Fruit fly (Drosophila melanogaster) whole organism, adult: ENCODE measurements around the gene RabX4.

Experiments
- CG11617 ChIP-seq: fragments of 200-800 bp; sonication (Bioruptor generic); optimal IDR thresholded peaks from 2 replicates; lab custom pipeline; 2017; ENCODE audit warnings: mild to moderate bottlenecking, missing biosample characterization, missing genetic modification reagents, missing genetic modification characterization
- CG12768 ChIP-seq: fragments of 200-800 bp; sonication (Bioruptor generic); optimal IDR thresholded peaks from 2 replicates; lab custom pipeline; 2017; ENCODE audit warnings: missing biosample characterization, missing genetic modification characterization, mild to moderate bottlenecking, moderate library complexity, missing genetic modification reagents
- CG14711 ChIP-seq: fragments of 200-800 bp; sonication (Bioruptor generic); optimal IDR thresholded peaks from 2 replicates; lab custom pipeline; 2018; ENCODE audit warnings: missing biosample characterization, mild to moderate bottlenecking, missing genetic modification characterization, moderate library complexity
- CG1620 ChIP-seq: fragments of 200-800 bp; sonication (Bioruptor generic); optimal IDR thresholded peaks from 2 replicates; lab custom pipeline; 2016; ENCODE audit warnings: missing biosample characterization, missing genetic modification characterization
- CG33017 ChIP-seq: fragments of 200-800 bp; sonication (Bioruptor generic); optimal IDR thresholded peaks from 2 replicates; lab custom pipeline; 2018; ENCODE audit warnings: missing biosample characterization, mild to moderate bottlenecking, missing genetic modification characterization, moderate library complexity
- CG5204 ChIP-seq: fragments of 200-800 bp; sonication (Bioruptor generic); optimal IDR thresholded peaks from 2 replicates; lab custom pipeline; 2016; ENCODE audit warnings: missing biosample characterization, missing genetic modification characterization
- CG7045 ChIP-seq: fragments of 200-800 bp; sonication (Bioruptor generic); optimal IDR thresholded peaks from 2 replicates; lab custom pipeline; 2017; ENCODE audit warnings: missing biosample characterization, mild to moderate bottlenecking, missing genetic modification characterization
- CG7101 ChIP-seq: fragments of 200-800 bp; sonication (Bioruptor generic); optimal IDR thresholded peaks from 2 replicates; lab custom pipeline; 2018; ENCODE audit warnings: missing biosample characterization, mild to moderate bottlenecking, missing genetic modification characterization, moderate library complexity
- Clk ChIP-seq: fragments of 200-800 bp; sonication (Bioruptor generic); optimal IDR thresholded peaks from 2 replicates; lab custom pipeline; 2017; ENCODE audit warnings: missing biosample characterization, missing genetic modification characterization
- Crg-1 ChIP-seq: fragments of 200-800 bp; sonication (Bioruptor generic); optimal IDR thresholded peaks from 2 replicates; lab custom pipeline; 2016; ENCODE audit warnings: missing biosample characterization, missing genetic modification characterization
- Hr96 ChIP-seq: fragments of 200-800 bp; sonication (Bioruptor generic); optimal IDR thresholded peaks from 2 replicates; lab custom pipeline; 2016; ENCODE audit warnings: missing biosample characterization, missing genetic modification characterization
- Mnt ChIP-seq: fragments of 200-800 bp; sonication (Bioruptor generic); optimal IDR thresholded peaks from 2 replicates; lab custom pipeline; 2016; ENCODE audit warnings: missing biosample characterization, mild to moderate bottlenecking, missing genetic modification characterization
- bab1 ChIP-seq: fragments of 200-800 bp; sonication (Bioruptor generic); optimal IDR thresholded peaks from 3 replicates; lab custom pipeline; 2019; ENCODE audit warnings: missing biosample characterization, mild to moderate bottlenecking, missing genetic modification characterization, moderate library complexity
- cic ChIP-seq: fragments of 200-800 bp; sonication (Bioruptor generic); optimal IDR thresholded peaks from 2 replicates; lab custom pipeline; 2017; ENCODE audit warnings: missing biosample characterization, mild to moderate bottlenecking, missing genetic modification characterization, moderate library complexity
- cnc ChIP-seq, 2 experiments: fragments of >200 bp; optimal IDR thresholded peaks; 2 replicates each; lab custom pipeline; 2017
- kay ChIP-seq: fragments of 200-800 bp; sonication (Bioruptor generic); peaks from one replicate; lab custom pipeline; 2016; ENCODE audit warnings: missing biosample characterization, missing genetic modification characterization, borderline replicate concordance
- ovo ChIP-seq: fragments of 200-800 bp; sonication (Bioruptor generic); optimal IDR thresholded peaks from 2 replicates; lab custom pipeline; 2016; ENCODE audit warnings: missing biosample characterization, missing genetic modification characterization
- pad ChIP-seq: fragments of 200-800 bp; sonication (Bioruptor generic); optimal IDR thresholded peaks from 3 replicates; lab custom pipeline; 2017; ENCODE audit warnings: missing biosample characterization, missing genetic modification characterization, mild to moderate bottlenecking, moderate library complexity, missing genetic modification reagents
- tj ChIP-seq: fragments of 200-800 bp; sonication (Bioruptor generic); optimal IDR thresholded peaks from 3 replicates; lab custom pipeline; 2017; ENCODE audit warnings: missing biosample characterization, mild to moderate bottlenecking, missing genetic modification characterization, moderate library complexity
- toe ChIP-seq: fragments of 200-800 bp; sonication (Bioruptor generic); optimal IDR thresholded peaks from 2 replicates; lab custom pipeline; 2016; ENCODE audit warnings: missing biosample characterization, missing genetic modification characterization

Gene RabX4

dm6 chr3R:24825548-24825947 lies 2.7 kb downstream of the RabX4 start, which contains the start of gene niki:
Gene niki, minus strand, starts transcription at chr3R:24825648.
- TF ChIP-seq tj (GFP tag; lab: Kevin White, UChicago) (no peak), CG7045 (GFP tag; lab: Kevin White, UChicago) (no peak), Clk (GFP tag; lab: Kevin White, UChicago) (no peak), cnc (optimal IDR thresholded peaks at IDR 0.05; lab: Kevin White, UChicago) (no peak), toe (no peak), cic (GFP tag; lab: Kevin White, UChicago) (no peak), CG7101 (no peak), pad (GFP tag; lab: Kevin White, UChicago) (no peak), CG33017 (no peak), ovo (no peak), CG5204 (GFP tag; lab: Kevin White, UChicago) (no peak), kay (GFP tag; lab: Kevin White, UChicago) (no peak), CG12768 (GFP tag; lab: Kevin White, UChicago) (no peak), Hr96 (no peak)

- TF ChIP-seq CG14711 (no peak), CG12768 (GFP tag; lab: Kevin White, UChicago) (no peak), ovo (no peak), bab1 (GFP tag; lab: Kevin White, UChicago) (no peak), CG1620 (GFP tag; lab: Kevin White, UChicago) (no peak), kay (GFP tag; lab: Kevin White, UChicago) (no peak), pad (GFP tag; lab: Kevin White, UChicago) (no peak)
Observed at dm6 chr3R:24823061-24823460, 5.1 kb downstream of the RabX4 start.

dm6 chr3R:24816993-24817854 lies 11.0 kb downstream of the RabX4 start, which contains the start of the genes CG5808 and Saf-B:
Gene CG5808, minus strand, starts transcription at chr3R:24817007.
Gene Saf-B, plus strand, starts transcription at chr3R:24817464.
- peak; percentile 44 for TF ChIP-seq CG14711
- TF ChIP-seq Mnt = no peak
- TF ChIP-seq Crg-1 (GFP tag; lab: Kevin White, UChicago) = no peak
- TF ChIP-seq cic (GFP tag; lab: Kevin White, UChicago) = no peak
- TF ChIP-seq ovo = no peak
- TF ChIP-seq CG11617 (GFP tag; lab: Kevin White, UChicago) = peak; percentile 45
- peak; percentile 5 for TF ChIP-seq tj (GFP tag; lab: Kevin White, UChicago)
- no peak for TF ChIP-seq Hr96
- TF ChIP-seq Clk (GFP tag; lab: Kevin White, UChicago) = no peak
- TF ChIP-seq CG7101 = no peak
- peak; percentile 53 for TF ChIP-seq CG1620 (GFP tag; lab: Kevin White, UChicago)
- TF ChIP-seq CG12768 (GFP tag; lab: Kevin White, UChicago) = peak; percentile 38

dm6 chr3R:24813637-24814301 lies 14.4 kb downstream of the RabX4 start, which contains the start of the genes lili and CG34150:
Gene lili, minus strand, starts transcription at chr3R:24814012.
Gene CG34150, plus strand, starts transcription at chr3R:24814262.
- TF ChIP-seq CG14711 = peak; percentile 98
- peak; percentile 86 for TF ChIP-seq bab1 (GFP tag; lab: Kevin White, UChicago)
- peak; percentile 93 for TF ChIP-seq toe
- peak; percentile 79 for TF ChIP-seq CG11617 (GFP tag; lab: Kevin White, UChicago)
- TF ChIP-seq pad (GFP tag; lab: Kevin White, UChicago) = peak; percentile 40
- TF ChIP-seq CG5204 (GFP tag; lab: Kevin White, UChicago) = peak; percentile 83
- peak; percentile 51 for TF ChIP-seq CG12768 (GFP tag; lab: Kevin White, UChicago)
- TF ChIP-seq Mnt = peak; percentile 67
- peak; percentile 80 for TF ChIP-seq Hr96
- peak; percentile 84 for TF ChIP-seq CG7101
- no peak for TF ChIP-seq cnc (optimal IDR thresholded peaks at IDR 0.05; lab: Kevin White, UChicago)
- peak; percentile 60 for TF ChIP-seq Crg-1 (GFP tag; lab: Kevin White, UChicago)
- peak; percentile 78 for TF ChIP-seq CG1620 (GFP tag; lab: Kevin White, UChicago)
- no peak for TF ChIP-seq kay (GFP tag; lab: Kevin White, UChicago)
- TF ChIP-seq tj (GFP tag; lab: Kevin White, UChicago) = peak; percentile 46
- no peak for TF ChIP-seq Clk (GFP tag; lab: Kevin White, UChicago)
- TF ChIP-seq cic (GFP tag; lab: Kevin White, UChicago) = no peak
- peak; percentile 67 for TF ChIP-seq ovo
- TF ChIP-seq CG33017 = peak; percentile 60
- TF ChIP-seq CG7045 (GFP tag; lab: Kevin White, UChicago) = peak; percentile 58

- peak; percentile 24 for TF ChIP-seq tj (GFP tag; lab: Kevin White, UChicago)
- TF ChIP-seq CG12768 (GFP tag; lab: Kevin White, UChicago) = no peak
- no peak for TF ChIP-seq bab1 (GFP tag; lab: Kevin White, UChicago)
- TF ChIP-seq CG1620 (GFP tag; lab: Kevin White, UChicago) = no peak
Observed at dm6 chr3R:24812987-24813636, 15.1 kb downstream of the RabX4 start.
